Worm (Caenorhabditis elegans) whole organism, late embryonic: ENCODE results near the gene nspg-10.

Source experiments
- C08G9.2 ChIP-seq: sonication (generic microtip); optimal IDR thresholded peaks from 2 replicates; lab custom pipeline; 2016; ENCODE audit warnings: mild to moderate bottlenecking, missing genetic modification characterization, moderate library complexity, missing compliant biosample characterization
- C38D4.7 ChIP-seq: fragments of 200-800 bp; sonication (Bioruptor generic); optimal IDR thresholded peaks from 2 replicates; lab custom pipeline; 2018; ENCODE audit warnings: mild to moderate bottlenecking, missing genetic modification characterization, moderate library complexity, missing compliant biosample characterization
- F13H6.1 ChIP-seq: sonication (generic microtip); optimal IDR thresholded peaks from 2 replicates; lab custom pipeline; 2016; ENCODE audit warnings: missing genetic modification characterization, missing compliant biosample characterization
- K02D7.2 ChIP-seq: sonication (generic microtip); optimal IDR thresholded peaks from 2 replicates; lab custom pipeline; 2017; ENCODE audit warnings: mild to moderate bottlenecking, missing genetic modification characterization, missing compliant biosample characterization
- K09A11.1 ChIP-seq: sonication (generic microtip); optimal IDR thresholded peaks from 2 replicates; lab custom pipeline; 2017; ENCODE audit warnings: antibody characterized with exemption, mild to moderate bottlenecking, missing genetic modification characterization, missing compliant biosample characterization; ENCODE audit not compliant: insufficient read depth
- ama-1 ChIP-seq: fragments of 150-350 bp; optimal IDR thresholded peaks from 2 replicates; lab custom pipeline; 2014
- ceh-18 ChIP-seq: sonication (generic microtip); optimal IDR thresholded peaks from 2 replicates; lab custom pipeline; 2016; ENCODE audit warnings: missing genetic modification characterization, missing compliant biosample characterization
- ceh-2 ChIP-seq: sonication (generic microtip); optimal IDR thresholded peaks from 2 replicates; lab custom pipeline; 2016; ENCODE audit warnings: missing genotype, missing genetic modification characterization, missing compliant biosample characterization
- ceh-24 ChIP-seq: sonication (generic microtip); optimal IDR thresholded peaks from 2 replicates; lab custom pipeline; 2016; ENCODE audit warnings: mild to moderate bottlenecking, missing genetic modification characterization, missing compliant biosample characterization
- ceh-31 ChIP-seq: sonication (generic microtip); optimal IDR thresholded peaks from 2 replicates; lab custom pipeline; 2016; ENCODE audit warnings: missing genetic modification characterization, missing compliant biosample characterization
- ceh-34 ChIP-seq: sonication (generic microtip); optimal IDR thresholded peaks from 2 replicates; lab custom pipeline; 2016; ENCODE audit warnings: mild to moderate bottlenecking, missing genetic modification characterization, missing compliant biosample characterization
- ceh-48 ChIP-seq: sonication (generic microtip); optimal IDR thresholded peaks from 2 replicates; lab custom pipeline; 2016; ENCODE audit warnings: missing genetic modification characterization, inconsistent platforms, missing compliant biosample characterization
- ceh-6 ChIP-seq: fragments of 200-800 bp; sonication (Bioruptor generic); optimal IDR thresholded peaks from 2 replicates; lab custom pipeline; 2018; ENCODE audit warnings: mild to moderate bottlenecking, missing genetic modification characterization, missing compliant biosample characterization
- ceh-9 ChIP-seq: sonication (generic microtip); optimal IDR thresholded peaks from 2 replicates; lab custom pipeline; 2016; ENCODE audit warnings: mild to moderate bottlenecking, missing genetic modification characterization, inconsistent platforms, missing compliant biosample characterization
- che-1 ChIP-seq: sonication (generic microtip); optimal IDR thresholded peaks from 2 replicates; lab custom pipeline; 2016; ENCODE audit warnings: mild to moderate bottlenecking, missing genetic modification characterization, missing compliant biosample characterization
- dmd-4 ChIP-seq: sonication (generic microtip); optimal IDR thresholded peaks from 2 replicates; lab custom pipeline; 2016; ENCODE audit warnings: borderline replicate concordance, missing genetic modification characterization, missing compliant biosample characterization
- ets-4 ChIP-seq: sonication (generic microtip); optimal IDR thresholded peaks from 2 replicates; lab custom pipeline; 2016; ENCODE audit warnings: missing genetic modification characterization, missing compliant biosample characterization
- eyg-1 ChIP-seq: sonication (generic microtip); optimal IDR thresholded peaks from 2 replicates; lab custom pipeline; 2016; ENCODE audit warnings: missing genotype, missing genetic modification characterization, missing compliant biosample characterization
- fax-1 ChIP-seq: sonication (generic microtip); optimal IDR thresholded peaks from 2 replicates; lab custom pipeline; 2016; ENCODE audit warnings: missing genotype, missing genetic modification characterization, missing compliant biosample characterization
- gmeb-2 ChIP-seq: sonication (generic microtip); optimal IDR thresholded peaks from 2 replicates; lab custom pipeline; 2016; ENCODE audit warnings: missing genetic modification characterization, inconsistent platforms, missing compliant biosample characterization
- hlh-13 ChIP-seq: fragments of 200-800 bp; sonication (Bioruptor generic); optimal IDR thresholded peaks from 2 replicates; lab custom pipeline; 2018; ENCODE audit warnings: mild to moderate bottlenecking, missing genetic modification characterization, missing compliant biosample characterization
- hlh-30 ChIP-seq: sonication (generic microtip); optimal IDR thresholded peaks from 2 replicates; lab custom pipeline; 2017; ENCODE audit warnings: antibody characterized with exemption, missing genetic modification characterization, missing compliant biosample characterization; ENCODE audit not compliant: insufficient read depth
- hlh-6 ChIP-seq: sonication (generic microtip); optimal IDR thresholded peaks from 2 replicates; lab custom pipeline; 2016; ENCODE audit warnings: missing genotype, missing genetic modification characterization, missing compliant biosample characterization
- lim-6 ChIP-seq: sonication (generic microtip); optimal IDR thresholded peaks from 2 replicates; lab custom pipeline; 2016; ENCODE audit warnings: missing genetic modification characterization, missing compliant biosample characterization
- lin-11 ChIP-seq: fragments of 200-800 bp; sonication (Bioruptor generic); optimal IDR thresholded peaks from 2 replicates; lab custom pipeline; 2018; ENCODE audit warnings: mild to moderate bottlenecking, missing genetic modification characterization, missing compliant biosample characterization
- mec-3 ChIP-seq: sonication (generic microtip); optimal IDR thresholded peaks from 2 replicates; lab custom pipeline; 2016; ENCODE audit warnings: borderline replicate concordance, missing genetic modification characterization, missing compliant biosample characterization
- nfya-1 ChIP-seq: sonication (generic microtip); optimal IDR thresholded peaks from 2 replicates; lab custom pipeline; 2017; ENCODE audit warnings: missing genetic modification characterization, mild to moderate bottlenecking, missing compliant biosample characterization, antibody characterized with exemption, moderate library complexity
- odd-2 ChIP-seq: sonication (generic microtip); optimal IDR thresholded peaks from 2 replicates; lab custom pipeline; 2017; ENCODE audit warnings: antibody characterized with exemption, mild to moderate bottlenecking, missing genetic modification characterization, missing compliant biosample characterization
- pag-3 ChIP-seq: sonication (generic microtip); optimal IDR thresholded peaks from 2 replicates; lab custom pipeline; 2016; ENCODE audit warnings: missing compliant biosample characterization, missing genetic modification characterization, borderline replicate concordance
- ref-2 ChIP-seq: sonication (generic microtip); optimal IDR thresholded peaks from 2 replicates; lab custom pipeline; 2016; ENCODE audit warnings: missing genetic modification characterization, missing compliant biosample characterization
- sdc-2 ChIP-seq: sonication (generic microtip); optimal IDR thresholded peaks from 2 replicates; lab custom pipeline; 2016; ENCODE audit warnings: missing genotype, missing genetic modification characterization, missing compliant biosample characterization
- ttx-3 ChIP-seq: sonication (generic microtip); optimal IDR thresholded peaks from 2 replicates; lab custom pipeline; 2016; ENCODE audit warnings: missing genetic modification reagents, missing genetic modification characterization, missing compliant biosample characterization
- unc-3 ChIP-seq, 2 experiments: fragments of 200-800 bp in 1 of 2; sonication (Bioruptor generic) in 1 of 2; sonication (generic microtip) in 1 of 2; conservative IDR thresholded peaks in 1 of 2; optimal IDR thresholded peaks in 1 of 2; 2 replicates each; pipeline versions ENCODE4 v1.3.6 to Lab custom; 2016 to 2022; ENCODE audit warnings: missing compliant biosample characterization in 2 of 2, missing genetic modification characterization in 2 of 2, missing genetic modification reagents in 1 of 2
- unc-55 ChIP-seq: sonication (generic microtip); optimal IDR thresholded peaks from 2 replicates; lab custom pipeline; 2017; ENCODE audit warnings: missing biosample characterization, missing genetic modification reagents, missing genetic modification characterization
- zip-5 ChIP-seq: sonication (generic microtip); optimal IDR thresholded peaks from 2 replicates; lab custom pipeline; 2016; ENCODE audit warnings: missing genetic modification characterization, missing compliant biosample characterization
- ztf-16 ChIP-seq: sonication (generic microtip); optimal IDR thresholded peaks from 2 replicates; lab custom pipeline; 2017; ENCODE audit warnings: missing genetic modification characterization, missing compliant biosample characterization

Gene nspg-10

ce11 chrIV:4605608-4606007 lies at the start of gene nspg-10:
TSS of gene nspg-10 (plus strand) at chrIV:4605786.
- TF ChIP-seq C08G9.2 (tag; lab: Kevin White, UChicago): no peak
- no peak for TF ChIP-seq ceh-34
- no peak for TF ChIP-seq odd-2 (tag; lab: Kevin White, UChicago)
- no peak for TF ChIP-seq ttx-3 (tag; lab: Kevin White, UChicago)
- no peak for TF ChIP-seq zip-5 (tag; lab: Kevin White, UChicago)
- no peak for TF ChIP-seq unc-3 (GFP tag; conservative IDR thresholded peaks at IDR 0.05; lab: Robert Waterston, UW)
- no peak for TF ChIP-seq unc-3 (tag; optimal IDR thresholded peaks at IDR 0.05; lab: Kevin White, UChicago)
- no peak for TF ChIP-seq ceh-24 (tag; lab: Kevin White, UChicago)

ce11 chrIV:4557130-4557529 lies 48.5 kb upstream of the nspg-10 start:
- TF ChIP-seq unc-55 (GFP tag; lab: Kevin White, UChicago) (no peak), ceh-24 (tag; lab: Kevin White, UChicago) (no peak), hlh-30 (tag; lab: Kevin White, UChicago) (no peak)

ce11 chrIV:4557731-4558130 lies 47.9 kb upstream of the nspg-10 start:
- TF ChIP-seq K02D7.2 (tag; lab: Kevin White, UChicago): no peak
- no peak for TF ChIP-seq F13H6.1 (tag; lab: Kevin White, UChicago)
- no peak for TF ChIP-seq nfya-1 (tag; lab: Kevin White, UChicago)
- TF ChIP-seq ceh-2 (tag; lab: Kevin White, UChicago): no peak
- TF ChIP-seq ama-1 (lab: Kevin White, UChicago): no peak
- no peak for TF ChIP-seq K09A11.1
- TF ChIP-seq C38D4.7 (GFP tag; lab: Kevin White, UChicago): no peak
- TF ChIP-seq mec-3 (tag; lab: Kevin White, UChicago): no peak
- no peak for TF ChIP-seq ceh-48 (tag; lab: Kevin White, UChicago)
- TF ChIP-seq unc-55 (GFP tag; lab: Kevin White, UChicago): no peak
- no peak for TF ChIP-seq ceh-18 (tag; lab: Kevin White, UChicago)

- no peak for TF ChIP-seq dmd-4 (tag; lab: Kevin White, UChicago)
- TF ChIP-seq gmeb-2 (tag; lab: Kevin White, UChicago): no peak
- no peak for TF ChIP-seq fax-1 (tag; lab: Kevin White, UChicago)
- TF ChIP-seq che-1 (tag; lab: Kevin White, UChicago): no peak
- TF ChIP-seq lin-11 (tag; lab: Kevin White, UChicago): no peak
- no peak for TF ChIP-seq eyg-1 (tag; lab: Kevin White, UChicago)
- TF ChIP-seq F13H6.1 (tag; lab: Kevin White, UChicago): no peak
- TF ChIP-seq ets-4: no peak
- no peak for TF ChIP-seq lim-6
- no peak for TF ChIP-seq hlh-13 (GFP tag; lab: Kevin White, UChicago)
- TF ChIP-seq ref-2 (tag; lab: Kevin White, UChicago): no peak
- no peak for TF ChIP-seq pag-3
- no peak for TF ChIP-seq ama-1 (lab: Kevin White, UChicago)
- TF ChIP-seq ztf-16 (tag; lab: Kevin White, UChicago): no peak
- no peak for TF ChIP-seq ceh-9 (tag; lab: Kevin White, UChicago)
- no peak for TF ChIP-seq ceh-6 (GFP tag; lab: Kevin White, UChicago)
- no peak for TF ChIP-seq ceh-31 (tag; lab: Kevin White, UChicago)
- no peak for TF ChIP-seq sdc-2 (tag; lab: Kevin White, UChicago)
- TF ChIP-seq hlh-6 (tag; lab: Kevin White, UChicago): no peak
These were observed 46.4 kb upstream of the nspg-10 start for ce11 chrIV:4559160-4559559.
